Worm (Caenorhabditis elegans) whole organism, late embryonic: Measurements from ENCODE around the gene F43C11.4.

Source experiments
- C38D4.7 ChIP-seq: fragments of 200-800 bp; sonication (Bioruptor generic); optimal IDR thresholded peaks from 2 replicates; lab custom pipeline; 2018; ENCODE audit warnings: mild to moderate bottlenecking, missing genetic modification characterization, moderate library complexity, missing compliant biosample characterization
- K09A11.1 ChIP-seq: sonication (generic microtip); optimal IDR thresholded peaks from 2 replicates; lab custom pipeline; 2017; ENCODE audit warnings: antibody characterized with exemption, mild to moderate bottlenecking, missing genetic modification characterization, missing compliant biosample characterization; ENCODE audit not compliant: insufficient read depth
- T23F11.4 ChIP-seq: fragments of 200-800 bp; sonication (Bioruptor generic); optimal IDR thresholded peaks from 2 replicates; lab custom pipeline; 2018; ENCODE audit warnings: mild to moderate bottlenecking, missing genetic modification characterization, missing compliant biosample characterization
- ama-1 ChIP-seq: fragments of 150-350 bp; optimal IDR thresholded peaks from 2 replicates; lab custom pipeline; 2014
- ceh-14 ChIP-seq: sonication (generic microtip); optimal IDR thresholded peaks from 2 replicates; lab custom pipeline; 2016; ENCODE audit warnings: missing genotype, missing genetic modification characterization, missing compliant biosample characterization
- ceh-22 ChIP-seq: sonication (generic microtip); optimal IDR thresholded peaks from 2 replicates; lab custom pipeline; 2017; ENCODE audit warnings: missing biosample characterization, missing genetic modification characterization
- ceh-24 ChIP-seq: sonication (generic microtip); optimal IDR thresholded peaks from 2 replicates; lab custom pipeline; 2016; ENCODE audit warnings: mild to moderate bottlenecking, missing genetic modification characterization, missing compliant biosample characterization
- ceh-34 ChIP-seq: sonication (generic microtip); optimal IDR thresholded peaks from 2 replicates; lab custom pipeline; 2016; ENCODE audit warnings: mild to moderate bottlenecking, missing genetic modification characterization, missing compliant biosample characterization
- ceh-45 ChIP-seq: fragments of 200-800 bp; sonication (Bioruptor generic); IDR thresholded peaks from 2 replicates; pipeline ENCODE4 v1.3.6; 2022; ENCODE audit warnings: missing genetic modification reagents, missing genetic modification characterization, missing compliant biosample characterization
- ceh-6 ChIP-seq: fragments of 200-800 bp; sonication (Bioruptor generic); optimal IDR thresholded peaks from 2 replicates; lab custom pipeline; 2018; ENCODE audit warnings: mild to moderate bottlenecking, missing genetic modification characterization, missing compliant biosample characterization
- che-1 ChIP-seq: sonication (generic microtip); optimal IDR thresholded peaks from 2 replicates; lab custom pipeline; 2016; ENCODE audit warnings: mild to moderate bottlenecking, missing genetic modification characterization, missing compliant biosample characterization
- dve-1 ChIP-seq: sonication (generic microtip); optimal IDR thresholded peaks from 2 replicates; lab custom pipeline; 2017; ENCODE audit warnings: antibody characterized with exemption, mild to moderate bottlenecking, missing genetic modification characterization, missing compliant biosample characterization
- elt-4 ChIP-seq: sonication (generic microtip); optimal IDR thresholded peaks from 2 replicates; lab custom pipeline; 2016; ENCODE audit warnings: missing genetic modification characterization, missing compliant biosample characterization
- ets-4 ChIP-seq: sonication (generic microtip); optimal IDR thresholded peaks from 2 replicates; lab custom pipeline; 2016; ENCODE audit warnings: missing genetic modification characterization, missing compliant biosample characterization
- eyg-1 ChIP-seq: sonication (generic microtip); optimal IDR thresholded peaks from 2 replicates; lab custom pipeline; 2016; ENCODE audit warnings: missing genotype, missing genetic modification characterization, missing compliant biosample characterization
- fkh-6 ChIP-seq: sonication (generic microtip); optimal IDR thresholded peaks from 2 replicates; lab custom pipeline; 2016; ENCODE audit warnings: missing genetic modification characterization, missing compliant biosample characterization
- gmeb-2 ChIP-seq: sonication (generic microtip); optimal IDR thresholded peaks from 2 replicates; lab custom pipeline; 2016; ENCODE audit warnings: missing genetic modification characterization, inconsistent platforms, missing compliant biosample characterization
- hlh-13 ChIP-seq: fragments of 200-800 bp; sonication (Bioruptor generic); optimal IDR thresholded peaks from 2 replicates; lab custom pipeline; 2018; ENCODE audit warnings: mild to moderate bottlenecking, missing genetic modification characterization, missing compliant biosample characterization
- hlh-30 ChIP-seq: sonication (generic microtip); optimal IDR thresholded peaks from 2 replicates; lab custom pipeline; 2017; ENCODE audit warnings: antibody characterized with exemption, missing genetic modification characterization, missing compliant biosample characterization; ENCODE audit not compliant: insufficient read depth
- hlh-8 ChIP-seq: sonication (generic microtip); optimal IDR thresholded peaks from 2 replicates; lab custom pipeline; 2016; ENCODE audit warnings: missing genotype, missing genetic modification characterization, missing compliant biosample characterization
- lim-6 ChIP-seq: sonication (generic microtip); optimal IDR thresholded peaks from 2 replicates; lab custom pipeline; 2016; ENCODE audit warnings: missing genetic modification characterization, missing compliant biosample characterization
- lin-11 ChIP-seq: fragments of 200-800 bp; sonication (Bioruptor generic); optimal IDR thresholded peaks from 2 replicates; lab custom pipeline; 2018; ENCODE audit warnings: mild to moderate bottlenecking, missing genetic modification characterization, missing compliant biosample characterization
- madf-2 ChIP-seq: sonication (generic microtip); optimal IDR thresholded peaks from 2 replicates; lab custom pipeline; 2017; ENCODE audit warnings: missing genetic modification characterization, missing compliant biosample characterization
- mec-3 ChIP-seq: sonication (generic microtip); optimal IDR thresholded peaks from 2 replicates; lab custom pipeline; 2016; ENCODE audit warnings: borderline replicate concordance, missing genetic modification characterization, missing compliant biosample characterization
- nfya-1 ChIP-seq: sonication (generic microtip); optimal IDR thresholded peaks from 2 replicates; lab custom pipeline; 2017; ENCODE audit warnings: missing genetic modification characterization, mild to moderate bottlenecking, missing compliant biosample characterization, antibody characterized with exemption, moderate library complexity
- nhr-11 ChIP-seq: fragments of 150-350 bp; optimal IDR thresholded peaks from 2 replicates; lab custom pipeline; 2014; ENCODE audit warnings: missing biosample characterization, missing genetic modification characterization
- nhr-232 ChIP-seq: sonication (generic microtip); optimal IDR thresholded peaks from 2 replicates; lab custom pipeline; 2016; ENCODE audit warnings: missing genetic modification characterization, missing compliant biosample characterization
- npax-4 ChIP-seq: sonication (generic microtip); optimal IDR thresholded peaks from 2 replicates; lab custom pipeline; 2016; ENCODE audit warnings: missing genetic modification characterization, missing compliant biosample characterization
- pha-2 ChIP-seq: sonication (generic microtip); optimal IDR thresholded peaks from 2 replicates; lab custom pipeline; 2017; ENCODE audit warnings: mild to moderate bottlenecking, missing genetic modification characterization, missing compliant biosample characterization
- pha-4 ChIP-seq: fragments of 150-350 bp; optimal IDR thresholded peaks from 2 replicates; lab custom pipeline; 2018; ENCODE audit warnings: missing biosample characterization, missing genetic modification reagents, missing genetic modification characterization
- pqm-1 ChIP-seq: sonication (generic microtip); optimal IDR thresholded peaks from 2 replicates; lab custom pipeline; 2016; ENCODE audit warnings: missing genetic modification characterization, missing compliant biosample characterization
- ref-2 ChIP-seq: sonication (generic microtip); optimal IDR thresholded peaks from 2 replicates; lab custom pipeline; 2016; ENCODE audit warnings: missing genetic modification characterization, missing compliant biosample characterization
- sox-2 ChIP-seq: fragments of 200-800 bp; sonication (Bioruptor generic); IDR thresholded peaks from 2 replicates; pipeline ENCODE4 v1.3.6; 2022; ENCODE audit warnings: missing genetic modification reagents, missing genetic modification characterization, missing compliant biosample characterization
- sox-4 ChIP-seq: sonication (generic microtip); optimal IDR thresholded peaks from 2 replicates; lab custom pipeline; 2017; ENCODE audit warnings: mild to moderate bottlenecking, missing genetic modification characterization, inconsistent platforms, missing compliant biosample characterization
- tbx-2 ChIP-seq: sonication (generic microtip); optimal IDR thresholded peaks from 2 replicates; lab custom pipeline; 2016; ENCODE audit warnings: missing genetic modification characterization, missing compliant biosample characterization
- tbx-7 ChIP-seq: sonication (generic microtip); optimal IDR thresholded peaks from 2 replicates; lab custom pipeline; 2016; ENCODE audit warnings: missing genotype, missing genetic modification characterization, missing compliant biosample characterization
- ttx-3 ChIP-seq: sonication (generic microtip); optimal IDR thresholded peaks from 2 replicates; lab custom pipeline; 2016; ENCODE audit warnings: missing genetic modification reagents, missing genetic modification characterization, missing compliant biosample characterization
- unc-3 ChIP-seq, 2 experiments: fragments of 200-800 bp in 1 of 2; sonication (Bioruptor generic) in 1 of 2; sonication (generic microtip) in 1 of 2; conservative IDR thresholded peaks in 1 of 2; optimal IDR thresholded peaks in 1 of 2; 2 replicates each; pipeline versions ENCODE4 v1.3.6 to Lab custom; 2016 to 2022; ENCODE audit warnings: missing compliant biosample characterization in 2 of 2, missing genetic modification characterization in 2 of 2, missing genetic modification reagents in 1 of 2
- unc-42 ChIP-seq: sonication (generic microtip); optimal IDR thresholded peaks from 2 replicates; lab custom pipeline; 2016; ENCODE audit warnings: missing genotype, missing genetic modification characterization, missing compliant biosample characterization
- unc-55 ChIP-seq: sonication (generic microtip); optimal IDR thresholded peaks from 2 replicates; lab custom pipeline; 2017; ENCODE audit warnings: missing biosample characterization, missing genetic modification reagents, missing genetic modification characterization
- ztf-16 ChIP-seq: sonication (generic microtip); optimal IDR thresholded peaks from 2 replicates; lab custom pipeline; 2017; ENCODE audit warnings: missing genetic modification characterization, missing compliant biosample characterization

F43C11.4 gene

DNA sequence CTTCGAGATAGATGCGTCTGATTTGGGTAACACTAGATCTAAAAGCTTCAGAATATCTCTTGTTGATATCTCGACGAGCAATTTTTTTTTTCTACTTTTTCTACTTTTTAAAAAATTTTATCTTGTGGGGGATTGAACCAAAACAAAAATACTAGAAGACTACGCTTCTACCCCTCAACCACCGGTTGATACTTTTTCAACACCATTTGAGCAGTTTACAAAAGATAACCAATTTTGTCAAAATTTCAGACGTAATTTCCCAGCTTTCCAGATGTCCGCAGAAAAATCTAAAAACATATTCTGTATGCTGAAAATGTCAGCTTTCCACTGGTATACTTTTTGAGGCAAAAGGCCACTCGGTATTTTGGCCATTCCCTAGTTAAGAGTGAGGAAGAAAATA lies 42.2 kb upstream of the F43C11.4 start:
- no peak for TF ChIP-seq ztf-16
- no peak for TF ChIP-seq lin-11 (tag; lab: Kevin White, UChicago)
- no peak for TF ChIP-seq tbx-2 (tag; lab: Kevin White, UChicago)
- TF ChIP-seq nhr-232 (tag; lab: Kevin White, UChicago), result no peak
- no peak for TF ChIP-seq fkh-6
- no peak for TF ChIP-seq pha-2 (tag; lab: Kevin White, UChicago)
- no peak for TF ChIP-seq ets-4 (tag; lab: Kevin White, UChicago)
- no peak for TF ChIP-seq dve-1 (tag; lab: Kevin White, UChicago)
- no peak for TF ChIP-seq pha-4
- TF ChIP-seq lim-6 (tag; lab: Kevin White, UChicago), result no peak
- TF ChIP-seq ceh-45, result no peak
- no peak for TF ChIP-seq T23F11.4 (GFP tag; lab: Kevin White, UChicago)
- no peak for TF ChIP-seq ref-2 (tag; lab: Kevin White, UChicago)
- TF ChIP-seq hlh-30, result no peak
- TF ChIP-seq pqm-1 (tag; lab: Kevin White, UChicago), result no peak
- TF ChIP-seq sox-2 (GFP tag; lab: Robert Waterston, UW), result no peak

DNA sequence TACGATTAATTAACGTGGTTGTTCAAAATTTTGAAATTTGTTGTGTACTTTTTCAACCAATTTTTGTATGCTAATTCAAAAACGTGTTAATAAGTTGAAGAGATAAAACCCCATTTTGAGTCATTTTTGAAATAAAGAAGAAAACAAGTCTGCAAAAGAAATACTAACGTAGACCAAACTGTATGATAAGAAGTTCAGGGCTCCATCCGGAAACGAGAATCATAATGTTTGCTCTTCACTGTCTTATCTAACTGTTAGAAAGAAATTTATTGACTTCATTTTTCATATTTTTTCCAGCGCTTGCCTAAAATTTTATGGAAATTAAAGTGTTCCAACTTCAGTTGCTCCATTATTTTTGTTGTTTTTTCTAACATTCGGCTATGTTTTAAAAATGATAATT lies 41.3 kb upstream of the F43C11.4 start:
- TF ChIP-seq unc-55, result no peak
- no peak for TF ChIP-seq hlh-8
- TF ChIP-seq ttx-3 (tag; lab: Kevin White, UChicago), result no peak
- TF ChIP-seq eyg-1 (tag; lab: Kevin White, UChicago), result no peak
- TF ChIP-seq npax-4 (tag; lab: Kevin White, UChicago), result no peak
- no peak for TF ChIP-seq nhr-232 (tag; lab: Kevin White, UChicago)
- no peak for TF ChIP-seq T23F11.4 (GFP tag; lab: Kevin White, UChicago)
- no peak for TF ChIP-seq tbx-2 (tag; lab: Kevin White, UChicago)

DNA sequence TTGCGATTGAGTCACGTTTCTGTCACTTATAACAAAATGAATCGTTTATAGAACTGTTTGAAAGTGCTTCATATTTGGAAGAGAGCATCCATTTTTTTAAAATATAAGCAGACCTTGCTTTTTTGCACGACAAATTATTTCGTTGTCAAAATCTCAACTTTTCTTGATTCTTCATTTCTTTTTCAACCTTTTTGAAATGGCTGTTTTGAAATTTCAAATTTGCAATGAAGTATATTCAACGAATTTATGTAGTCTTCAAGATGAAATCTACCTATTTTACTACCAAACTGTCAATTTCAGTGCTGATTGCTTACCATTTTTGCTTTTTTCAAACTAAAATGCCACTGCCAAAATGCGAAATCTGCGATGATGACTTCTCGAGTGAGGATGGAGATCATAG lies 40.0 kb upstream of the F43C11.4 start, which contains the start of gene B0281.3:
B0281.3 (plus strand) TSS at position 301 of the 400 bp plus-strand sequence.
- TF ChIP-seq fkh-6 (no peak), ceh-14 (tag; lab: Kevin White, UChicago) (no peak), ama-1 (lab: Kevin White, UChicago) (no peak), madf-2 (tag; lab: Kevin White, UChicago) (no peak), che-1 (tag; lab: Kevin White, UChicago) (no peak), K09A11.1 (tag; lab: Kevin White, UChicago) (no peak), hlh-30 (no peak), C38D4.7 (no peak), ceh-34 (tag; lab: Kevin White, UChicago) (no peak), eyg-1 (tag; lab: Kevin White, UChicago) (no peak), gmeb-2 (tag; lab: Kevin White, UChicago) (no peak), sox-4 (tag; lab: Kevin White, UChicago) (no peak), nhr-11 (tag; lab: Kevin White, UChicago) (no peak), ceh-45 (no peak), unc-3 (GFP tag; conservative IDR thresholded peaks at IDR 0.05; lab: Robert Waterston, UW) (no peak), unc-3 (tag; optimal IDR thresholded peaks at IDR 0.05; lab: Kevin White, UChicago) (no peak)
- TF ChIP-seq, all 69 proteins: peak for 0

DNA sequence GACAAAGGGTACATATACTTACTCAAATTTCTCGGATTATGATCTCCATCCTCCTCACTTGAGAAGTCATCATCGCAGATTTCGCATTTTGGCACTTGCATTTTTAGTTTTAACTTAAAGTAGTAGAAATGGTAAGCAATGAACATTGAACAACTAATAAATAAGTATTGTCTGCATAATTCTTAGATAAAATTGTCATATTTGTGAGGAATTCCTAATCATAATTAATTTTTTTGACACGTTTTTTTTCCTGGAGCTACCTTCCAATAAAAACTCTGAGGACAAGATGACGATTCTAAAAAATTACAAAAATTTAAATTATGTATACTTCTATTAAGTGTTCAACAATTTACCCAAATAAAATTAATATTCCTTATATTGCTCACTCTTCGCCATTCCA lies 34.0 kb upstream of the F43C11.4 start, which contains the start of the genes trim-21 and B0281.1:
trim-21 (minus strand) TSS at position 101 of the 400 bp plus-strand sequence.
B0281.1 (plus strand) TSS at position 321 of the 400 bp plus-strand sequence.
- no peak for TF ChIP-seq ceh-22 (tag; lab: Kevin White, UChicago)
- no peak for TF ChIP-seq ceh-6 (GFP tag; lab: Kevin White, UChicago)
- no peak for TF ChIP-seq ceh-34 (tag; lab: Kevin White, UChicago)
- TF ChIP-seq sox-2 (GFP tag; lab: Robert Waterston, UW), result no peak
- no peak for TF ChIP-seq unc-55
- no peak for TF ChIP-seq lin-11 (tag; lab: Kevin White, UChicago)
- TF ChIP-seq hlh-13, result no peak
- TF ChIP-seq elt-4 (tag; lab: Kevin White, UChicago), result no peak
- no peak for TF ChIP-seq fkh-6
- TF ChIP-seq mec-3, result no peak
- no peak for TF ChIP-seq tbx-7 (tag; lab: Kevin White, UChicago)
- no peak for TF ChIP-seq nfya-1 (tag; lab: Kevin White, UChicago)
- TF ChIP-seq unc-42 (tag; lab: Kevin White, UChicago), result no peak
- no peak for TF ChIP-seq ceh-24 (tag; lab: Kevin White, UChicago)
